Worm (Caenorhabditis elegans): ENCODE measurements around the gene F46F2.5.

The F46F2.5 gene

DNA sequence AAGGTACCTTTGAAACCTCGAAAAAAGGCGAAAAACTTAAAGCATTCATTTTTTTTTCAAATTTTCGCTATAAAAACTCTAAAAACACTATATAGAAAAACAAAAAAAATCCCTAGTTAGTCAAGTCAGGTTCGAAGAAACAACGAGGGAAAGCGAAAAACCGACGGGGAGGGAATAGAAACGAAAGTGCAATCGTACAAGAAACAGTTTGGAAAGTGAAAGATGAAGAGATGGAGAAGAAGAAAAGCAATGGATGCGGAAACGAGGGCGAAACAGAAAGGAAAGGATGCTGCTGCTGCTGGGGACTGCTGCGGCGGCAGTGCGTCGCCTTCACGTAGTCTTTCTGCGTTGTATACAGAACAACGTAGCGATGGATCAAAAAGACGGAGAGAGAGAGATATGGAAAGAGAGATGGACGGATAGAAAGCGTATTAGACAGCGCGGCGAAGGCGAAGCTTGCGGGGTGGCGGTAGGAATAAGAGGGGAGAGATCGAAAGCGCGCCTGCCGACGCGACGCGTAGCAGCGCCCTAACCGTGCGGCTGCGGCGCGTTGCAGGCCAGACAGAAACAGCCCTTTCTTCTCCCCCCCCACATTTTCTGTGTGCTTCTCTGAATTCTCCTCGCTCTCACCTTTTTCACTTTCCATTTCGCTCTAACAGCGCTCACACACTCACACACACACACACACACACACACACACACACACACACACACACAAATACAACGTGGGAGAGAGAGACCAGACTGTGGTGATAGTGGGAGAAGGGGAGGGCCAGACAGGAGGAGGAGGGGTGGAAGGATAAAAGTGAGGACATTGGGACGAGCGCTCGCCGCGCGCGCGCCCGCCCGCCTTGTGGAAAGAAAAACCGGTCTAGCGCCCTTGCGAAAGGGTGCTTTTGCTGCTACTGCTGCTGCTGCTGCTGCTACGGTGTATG lies 12.6 kb downstream of the F46F2.5 start:
- TF ChIP-seq ets-7 (tag; optimal IDR thresholded peaks at IDR 0.05) (no peak), aly-1 (tag; optimal IDR thresholded peaks at IDR 0.05) (peak; percentile 58), pes-1 (GFP tag; IDR thresholded peaks at IDR 0.05) (no peak), tbx-37 (GFP tag; conservative IDR thresholded peaks at IDR 0.05) (no peak), scrt-1 (GFP tag; IDR thresholded peaks at IDR 0.05) (no peak), tbx-11 (GFP tag; IDR thresholded peaks at IDR 0.05) (no peak), ama-1 (optimal IDR thresholded peaks at IDR 0.05) (no peak), B0310.2 (tag; optimal IDR thresholded peaks at IDR 0.05) (peak; percentile 72), F13C5.2 (tag; optimal IDR thresholded peaks at IDR 0.05) (peak; percentile 60), tra-4 (tag; optimal IDR thresholded peaks at IDR 0.05) (no peak), flt-1 (GFP tag; IDR thresholded peaks at IDR 0.05) (no peak), ceh-36 (tag; optimal IDR thresholded peaks at IDR 0.05) (no peak), hnd-1 (tag; optimal IDR thresholded peaks at IDR 0.05) (no peak), hmbx-1 (tag; optimal IDR thresholded peaks at IDR 0.05) (no peak), ceh-13 (GFP tag; optimal IDR thresholded peaks at IDR 0.05) (no peak), hmg-4 (GFP tag; optimal IDR thresholded peaks at IDR 0.05) (peak; percentile 80), sea-1 (GFP tag; conservative IDR thresholded peaks at IDR 0.05) (no peak)

DNA sequence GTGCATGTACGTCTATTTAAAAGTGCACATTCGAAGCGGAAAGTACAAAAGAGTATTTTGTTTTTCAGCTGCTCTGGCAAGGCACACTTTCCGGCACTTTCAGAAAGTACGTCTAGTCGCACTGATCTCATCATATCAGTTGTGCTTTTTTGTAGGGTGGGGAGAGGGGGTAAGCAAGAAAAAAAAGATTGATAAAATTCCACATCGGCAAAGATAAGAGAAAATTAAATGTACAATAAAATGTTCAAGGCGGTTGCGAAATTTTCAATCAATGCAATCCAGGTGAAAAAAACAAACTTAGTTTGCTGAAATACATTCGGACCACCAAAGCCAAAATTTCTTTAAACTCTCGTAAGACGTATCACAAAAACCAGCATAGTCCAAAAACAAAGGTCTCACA lies 13.7 kb downstream of the F46F2.5 start:
- no peak for TF ChIP-seq hnd-1 (tag; optimal IDR thresholded peaks at IDR 0.05)
- no peak for TF ChIP-seq hmg-4 (GFP tag; optimal IDR thresholded peaks at IDR 0.05)
- TF ChIP-seq tbx-11 (GFP tag; IDR thresholded peaks at IDR 0.05), result no peak
- no peak for TF ChIP-seq F13C5.2 (tag; optimal IDR thresholded peaks at IDR 0.05)
- TF ChIP-seq sea-1 (GFP tag; conservative IDR thresholded peaks at IDR 0.05), result no peak
- no peak for TF ChIP-seq aly-1 (tag; optimal IDR thresholded peaks at IDR 0.05)
- TF ChIP-seq ets-7 (tag; optimal IDR thresholded peaks at IDR 0.05), result no peak
- no peak for TF ChIP-seq scrt-1 (GFP tag; IDR thresholded peaks at IDR 0.05)
- no peak for TF ChIP-seq flt-1 (GFP tag; IDR thresholded peaks at IDR 0.05)
- TF ChIP-seq ceh-36 (tag; optimal IDR thresholded peaks at IDR 0.05), result no peak
- TF ChIP-seq tbx-37 (GFP tag; conservative IDR thresholded peaks at IDR 0.05), result no peak
- TF ChIP-seq pes-1 (GFP tag; IDR thresholded peaks at IDR 0.05), result no peak
- no peak for TF ChIP-seq tra-4 (tag; optimal IDR thresholded peaks at IDR 0.05)
- no peak for TF ChIP-seq ceh-13 (GFP tag; optimal IDR thresholded peaks at IDR 0.05)
- no peak for TF ChIP-seq ama-1 (optimal IDR thresholded peaks at IDR 0.05)

DNA sequence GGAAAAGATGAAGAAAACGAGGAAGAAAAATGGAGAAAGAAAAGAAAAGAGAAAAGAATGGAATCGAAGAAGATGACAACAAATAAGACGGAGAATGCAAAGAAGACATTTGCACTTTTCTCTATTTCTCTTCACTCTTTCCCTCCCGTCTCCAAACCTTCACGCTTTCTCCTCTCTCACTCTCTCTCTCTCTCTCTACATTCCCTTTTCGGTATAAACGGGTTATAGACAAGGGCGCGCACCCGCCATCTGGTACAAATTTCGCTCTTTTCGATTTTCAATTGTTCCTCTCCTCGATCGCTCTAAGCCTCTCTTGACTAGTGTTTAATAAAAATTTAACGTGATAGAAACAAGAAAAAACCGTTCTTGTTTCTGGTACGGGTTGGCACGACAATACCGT lies 14.3 kb downstream of the F46F2.5 start:
- TF ChIP-seq scrt-1 (GFP tag; IDR thresholded peaks at IDR 0.05) (no peak), B0310.2 (tag; optimal IDR thresholded peaks at IDR 0.05) (no peak), ama-1 (optimal IDR thresholded peaks at IDR 0.05) (no peak), ets-7 (tag; optimal IDR thresholded peaks at IDR 0.05) (no peak), sea-1 (GFP tag; conservative IDR thresholded peaks at IDR 0.05) (no peak)

DNA sequence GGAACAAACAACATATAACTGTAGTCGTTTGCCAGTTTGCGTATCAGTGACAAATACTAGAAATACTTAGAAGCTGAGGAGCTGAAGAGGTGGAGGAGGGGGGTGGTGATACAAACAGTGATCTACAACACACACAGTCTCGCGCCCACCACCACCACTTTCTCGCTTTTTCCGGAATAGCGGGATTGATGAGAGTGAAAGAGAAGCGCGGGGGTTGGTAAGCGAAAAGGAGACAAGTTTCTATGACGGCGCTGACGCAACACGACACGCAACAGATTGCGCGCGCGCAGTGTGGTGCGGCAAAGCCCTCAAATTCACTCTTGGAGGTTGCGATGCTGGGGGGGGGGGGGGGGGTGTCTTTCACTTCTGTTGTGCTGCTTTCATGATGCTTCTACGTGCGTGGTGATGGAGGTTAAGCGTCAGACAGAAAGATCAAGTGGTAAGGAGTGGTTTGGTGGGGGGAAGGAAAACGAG lies 15.2 kb downstream of the F46F2.5 start, which contains the start of gene kin-20:
kin-20 (minus strand) TSS at position 51 of the 474 bp plus-strand sequence.
- TF ChIP-seq tbx-37 (GFP tag; conservative IDR thresholded peaks at IDR 0.05) (0 out of 2 replicates have a peak, but pooled peaks have one; percentile 18), hmg-4 (GFP tag; optimal IDR thresholded peaks at IDR 0.05) (peak; percentile 76), scrt-1 (GFP tag; IDR thresholded peaks at IDR 0.05) (no peak), tra-4 (tag; optimal IDR thresholded peaks at IDR 0.05) (no peak)

DNA sequence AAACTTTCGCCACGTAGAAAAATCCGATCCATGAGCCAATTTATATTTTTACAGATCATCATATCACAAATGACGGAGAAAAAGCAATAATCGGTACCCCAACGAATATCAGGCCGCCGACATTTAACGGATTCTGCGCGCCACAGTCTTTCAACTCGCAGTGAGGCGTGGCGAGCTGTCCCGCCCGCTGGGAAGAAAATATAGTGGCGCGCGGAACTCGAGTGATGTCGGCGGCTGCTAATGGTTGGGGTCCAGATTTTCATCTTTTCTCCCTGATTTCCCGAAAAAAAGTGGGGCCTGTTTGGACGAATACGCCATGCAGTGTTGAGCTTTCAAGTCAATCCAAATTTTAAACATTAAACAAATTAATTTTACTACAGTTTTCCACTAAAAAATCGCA lies 16.1 kb downstream of the F46F2.5 start:
- TF ChIP-seq ceh-36 (tag; optimal IDR thresholded peaks at IDR 0.05) (no peak), hmbx-1 (tag; optimal IDR thresholded peaks at IDR 0.05) (no peak), hmg-4 (GFP tag; optimal IDR thresholded peaks at IDR 0.05) (no peak), ceh-13 (GFP tag; optimal IDR thresholded peaks at IDR 0.05) (no peak), flt-1 (GFP tag; IDR thresholded peaks at IDR 0.05) (no peak), ets-7 (tag; optimal IDR thresholded peaks at IDR 0.05) (no peak), tbx-37 (GFP tag; conservative IDR thresholded peaks at IDR 0.05) (no peak), ama-1 (optimal IDR thresholded peaks at IDR 0.05) (no peak), tra-4 (tag; optimal IDR thresholded peaks at IDR 0.05) (no peak), sea-1 (GFP tag; conservative IDR thresholded peaks at IDR 0.05) (no peak), B0310.2 (tag; optimal IDR thresholded peaks at IDR 0.05) (no peak), tbx-11 (GFP tag; IDR thresholded peaks at IDR 0.05) (no peak), aly-1 (tag; optimal IDR thresholded peaks at IDR 0.05) (no peak), pes-1 (GFP tag; IDR thresholded peaks at IDR 0.05) (no peak), hnd-1 (tag; optimal IDR thresholded peaks at IDR 0.05) (no peak), scrt-1 (GFP tag; IDR thresholded peaks at IDR 0.05) (no peak), F13C5.2 (tag; optimal IDR thresholded peaks at IDR 0.05) (no peak)

DNA sequence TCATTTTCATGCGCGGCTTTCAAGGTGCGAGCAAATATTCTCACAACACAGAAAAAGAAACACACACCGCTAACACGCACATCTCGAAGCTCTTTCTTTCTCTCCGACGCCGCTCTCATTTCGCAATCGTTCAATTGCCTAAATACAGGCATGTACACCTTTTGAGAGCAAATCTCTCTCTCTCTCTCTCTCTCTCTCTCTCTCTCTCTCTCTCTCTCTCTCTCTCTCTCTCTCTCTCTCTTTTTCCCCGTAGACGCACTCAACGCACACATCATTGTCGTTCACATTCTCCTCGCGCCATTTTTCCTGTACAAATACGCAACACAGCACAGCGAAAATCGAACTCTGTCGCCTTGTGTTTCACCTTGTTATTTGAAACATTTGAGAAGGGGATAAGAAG lies 16.8 kb downstream of the F46F2.5 start:
- TF ChIP-seq ceh-36 (tag; optimal IDR thresholded peaks at IDR 0.05) (peak; percentile 4), hmg-4 (GFP tag; optimal IDR thresholded peaks at IDR 0.05) (peak; percentile 47), tbx-11 (GFP tag; IDR thresholded peaks at IDR 0.05) (no peak)

DNA sequence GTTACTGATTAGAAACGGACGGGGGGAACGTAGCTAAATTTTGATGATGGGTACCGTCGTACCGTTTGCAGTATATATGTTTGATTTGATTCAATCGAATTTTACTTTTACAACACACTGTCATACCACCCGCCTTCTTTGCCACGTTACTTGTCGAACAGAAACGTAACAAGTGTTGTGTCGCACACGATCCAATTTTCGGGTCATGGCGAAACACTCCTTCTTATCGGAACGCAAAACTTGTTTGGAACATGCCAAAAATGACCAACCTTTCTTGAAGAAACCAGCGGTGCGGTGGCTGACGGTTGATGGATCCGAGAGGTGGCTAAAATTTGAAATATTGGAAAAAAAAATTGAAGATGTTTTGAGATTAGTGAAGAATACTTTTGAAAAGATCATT lies 17.8 kb downstream of the F46F2.5 start:
- TF ChIP-seq ceh-13 (GFP tag; optimal IDR thresholded peaks at IDR 0.05) (no peak), F13C5.2 (tag; optimal IDR thresholded peaks at IDR 0.05) (no peak)

DNA sequence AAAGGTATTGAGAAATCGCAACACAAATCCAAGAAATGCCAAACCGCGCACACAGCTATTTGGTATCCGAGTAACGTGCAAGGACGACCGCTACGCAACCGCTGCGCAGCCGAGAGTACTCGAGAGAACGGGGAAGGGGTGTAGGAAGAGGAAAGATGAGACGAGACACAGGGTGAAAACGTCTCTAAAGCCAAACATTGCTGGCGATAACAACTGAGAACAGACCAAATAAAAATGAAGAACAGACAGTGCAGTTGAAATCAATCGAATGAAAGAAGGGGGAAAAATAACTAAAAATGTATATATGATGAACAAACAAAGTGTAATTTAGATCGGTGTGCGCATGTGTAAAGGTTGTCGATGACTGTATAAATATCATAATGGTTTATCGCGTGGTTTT lies 18.7 kb downstream of the F46F2.5 start:
- TF ChIP-seq hmg-4 (GFP tag; optimal IDR thresholded peaks at IDR 0.05), result peak; percentile 42
- TF ChIP-seq aly-1 (tag; optimal IDR thresholded peaks at IDR 0.05), result no peak

Data from whole organism, early embryonic.